Fruit fly (Drosophila melanogaster) whole organism, embryonic: ENCODE measurements around the gene Mccc1.

Experiments
- C15 ChIP-seq: fragments of 200-800 bp; sonication (Bioruptor generic); IDR thresholded peaks from 3 replicates; pipeline ENCODE4 v1.3.6; 2022; ENCODE audit warnings: missing biosample characterization, missing genetic modification characterization
- CG11398 ChIP-seq: fragments of 200-800 bp; sonication (Bioruptor generic); optimal IDR thresholded peaks from 2 replicates; lab custom pipeline; 2016; ENCODE audit warnings: missing biosample characterization, missing genetic modification characterization
- CG12071 ChIP-seq: fragments of 200-800 bp; sonication (Bioruptor generic); optimal IDR thresholded peaks from 3 replicates; lab custom pipeline; 2018; ENCODE audit warnings: missing biosample characterization, mild to moderate bottlenecking, missing genetic modification characterization
- CG12299 ChIP-seq: fragments of 200-800 bp; sonication (Bioruptor generic); optimal IDR thresholded peaks from 2 replicates; lab custom pipeline; 2018; ENCODE audit warnings: missing biosample characterization, mild to moderate bottlenecking, missing genetic modification characterization
- CG13624 ChIP-seq: fragments of 200-800 bp; sonication (Bioruptor generic); optimal IDR thresholded peaks from 2 replicates; lab custom pipeline; 2016; ENCODE audit warnings: missing biosample characterization, missing genetic modification characterization
- CG13894 ChIP-seq: fragments of 200-800 bp; sonication (Bioruptor generic); optimal IDR thresholded peaks from 3 replicates; lab custom pipeline; 2018; ENCODE audit warnings: missing biosample characterization, mild to moderate bottlenecking, missing genetic modification characterization, moderate library complexity
- CG14014 ChIP-seq: fragments of 200-800 bp; sonication (Bioruptor generic); IDR thresholded peaks from 2 replicates; pipeline ENCODE4 v1.3.6; 2022; ENCODE audit warnings: missing biosample characterization, missing genetic modification characterization
- CG14441 ChIP-seq: fragments of 200-800 bp; sonication (Bioruptor generic); IDR thresholded peaks from 2 replicates; pipeline ENCODE4 v1.3.6; 2022; ENCODE audit warnings: missing biosample characterization, missing genetic modification characterization
- CG1529 ChIP-seq: fragments of 200-800 bp; sonication (Bioruptor generic); optimal IDR thresholded peaks from 3 replicates; lab custom pipeline; 2018; ENCODE audit warnings: missing biosample characterization, missing genetic modification characterization
- CG15514 ChIP-seq: fragments of 200-800 bp; sonication (Bioruptor generic); optimal IDR thresholded peaks from 3 replicates; lab custom pipeline; 2017; ENCODE audit warnings: missing biosample characterization, missing genetic modification characterization, mild to moderate bottlenecking, moderate library complexity, missing genetic modification reagents
- CG1603 ChIP-seq: fragments of 200-800 bp; sonication (Bioruptor generic); optimal IDR thresholded peaks from 2 replicates; lab custom pipeline; 2019; ENCODE audit warnings: missing biosample characterization, mild to moderate bottlenecking, missing genetic modification characterization, moderate library complexity
- CG17829 ChIP-seq: fragments of 200-800 bp; optimal IDR thresholded peaks from 2 replicates; lab custom pipeline; 2019; ENCODE audit warnings: missing biosample characterization, mild to moderate bottlenecking, missing genetic modification characterization, moderate library complexity
- CG18619 ChIP-seq: fragments of 200-800 bp; sonication (Bioruptor generic); optimal IDR thresholded peaks from 3 replicates; lab custom pipeline; 2017; ENCODE audit warnings: missing biosample characterization, mild to moderate bottlenecking, missing genetic modification characterization
- CG2120 ChIP-seq: fragments of 200-800 bp; sonication (Bioruptor generic); optimal IDR thresholded peaks from 3 replicates; lab custom pipeline; 2016; ENCODE audit warnings: missing biosample characterization, missing genetic modification characterization
- CG2202 ChIP-seq: fragments of 200-800 bp; sonication (Bioruptor generic); optimal IDR thresholded peaks from 2 replicates; lab custom pipeline; 2018; ENCODE audit warnings: missing biosample characterization, mild to moderate bottlenecking, missing genetic modification characterization
- CG30403 ChIP-seq: fragments of 200-800 bp; sonication (Bioruptor generic); optimal IDR thresholded peaks from 3 replicates; lab custom pipeline; 2016; ENCODE audit warnings: missing biosample characterization, missing genetic modification characterization
- CG32772 ChIP-seq: fragments of 200-800 bp; sonication (Bioruptor generic); IDR thresholded peaks from 2 replicates; pipeline ENCODE4 v1.3.6; 2022; ENCODE audit warnings: missing biosample characterization, missing genetic modification characterization
- CG3407 ChIP-seq: fragments of 200-800 bp; sonication (Bioruptor generic); optimal IDR thresholded peaks from 2 replicates; lab custom pipeline; 2018; ENCODE audit warnings: missing biosample characterization, mild to moderate bottlenecking, missing genetic modification characterization
- CG34422 ChIP-seq: fragments of 200-800 bp; sonication (Bioruptor generic); IDR thresholded peaks from 3 replicates; pipeline ENCODE4 v1.3.6; 2022; ENCODE audit warnings: missing biosample characterization, missing genetic modification characterization
- CG3847 ChIP-seq: fragments of 200-800 bp; sonication (Bioruptor generic); IDR thresholded peaks from 2 replicates; pipeline ENCODE4 v1.3.6; 2022; ENCODE audit warnings: missing biosample characterization, missing genetic modification characterization
- CG4854 ChIP-seq: fragments of 200-800 bp; sonication (Bioruptor generic); optimal IDR thresholded peaks from 2 replicates; lab custom pipeline; 2016; ENCODE audit warnings: missing biosample characterization, missing genetic modification characterization, inconsistent platforms
- CG9876 ChIP-seq: fragments of 200-800 bp; sonication (Bioruptor generic); optimal IDR thresholded peaks from 2 replicates; lab custom pipeline; 2016; ENCODE audit warnings: missing biosample characterization, missing genetic modification characterization
- E2f1 ChIP-seq: fragments of 200-800 bp; sonication (Bioruptor generic); IDR thresholded peaks from 2 replicates; pipeline ENCODE4 v1.3.6; 2022; ENCODE audit warnings: missing biosample characterization, missing genetic modification characterization
- E2f2 ChIP-seq: fragments of 200-800 bp; sonication (Bioruptor generic); IDR thresholded peaks from 2 replicates; pipeline ENCODE4 v1.3.6; 2022; ENCODE audit warnings: missing biosample characterization, missing genetic modification characterization
- Elba2 ChIP-seq: fragments of 200-800 bp; sonication (Bioruptor generic); optimal IDR thresholded peaks from 3 replicates; lab custom pipeline; 2016; ENCODE audit warnings: missing biosample characterization, missing genetic modification characterization
- Ets97D ChIP-seq: fragments of 200-800 bp; sonication (Bioruptor generic); optimal IDR thresholded peaks from 3 replicates; lab custom pipeline; 2016; ENCODE audit warnings: missing biosample characterization, missing genetic modification characterization
- HLH3B ChIP-seq: fragments of 200-800 bp; sonication (Bioruptor generic); IDR thresholded peaks from 2 replicates; pipeline ENCODE4 v1.3.6; 2022; ENCODE audit warnings: missing biosample characterization, missing genetic modification characterization
- MBD-R2 ChIP-seq: fragments of 200-800 bp; sonication (Bioruptor generic); IDR thresholded peaks from 2 replicates; pipeline ENCODE4 v1.3.6; 2022; ENCODE audit warnings: missing biosample characterization, missing genetic modification characterization
- MTF-1 ChIP-seq: fragments of 200-800 bp; sonication (Bioruptor generic); optimal IDR thresholded peaks from 2 replicates; lab custom pipeline; 2018; ENCODE audit warnings: missing biosample characterization, mild to moderate bottlenecking, missing genetic modification characterization, borderline replicate concordance
- Max ChIP-seq: fragments of 200-800 bp; sonication (Bioruptor generic); optimal IDR thresholded peaks from 2 replicates; lab custom pipeline; 2016; ENCODE audit warnings: missing biosample characterization, mild to moderate bottlenecking, missing genetic modification characterization
- Poxn ChIP-seq: fragments of 200-800 bp; sonication (Bioruptor generic); IDR thresholded peaks from 2 replicates; pipeline ENCODE4 v1.3.6; 2022; ENCODE audit warnings: missing biosample characterization, missing genetic modification characterization
- Ravus ChIP-seq: fragments of 200-800 bp; sonication (Bioruptor generic); IDR thresholded peaks from 2 replicates; pipeline ENCODE4 v1.3.6; 2022; ENCODE audit warnings: missing biosample characterization, missing genetic modification characterization
- Sry-β ChIP-seq: fragments of 200-800 bp; sonication (Bioruptor generic); optimal IDR thresholded peaks from 2 replicates; lab custom pipeline; 2018; ENCODE audit warnings: missing biosample characterization, mild to moderate bottlenecking, missing genetic modification characterization, moderate library complexity
- Sry-δ ChIP-seq: fragments of 200-800 bp; sonication (Bioruptor generic); optimal IDR thresholded peaks from 2 replicates; lab custom pipeline; 2016; ENCODE audit warnings: missing biosample characterization, missing genetic modification characterization
- Usf ChIP-seq: fragments of 200-800 bp; sonication (Bioruptor generic); optimal IDR thresholded peaks from 2 replicates; lab custom pipeline; 2017; ENCODE audit warnings: missing genotype, missing biosample characterization, missing genetic modification characterization
- ap ChIP-seq: fragments of 200-800 bp; sonication (Bioruptor generic); IDR thresholded peaks from 2 replicates; pipeline ENCODE4 v1.3.6; 2022; ENCODE audit warnings: missing biosample characterization, missing genetic modification characterization
- caup ChIP-seq: fragments of 200-800 bp; sonication (Bioruptor generic); optimal IDR thresholded peaks from 3 replicates; lab custom pipeline; 2017; ENCODE audit warnings: missing biosample characterization, mild to moderate bottlenecking, missing genetic modification characterization, moderate library complexity; ENCODE audit not compliant: severe bottlenecking
- chn ChIP-seq: fragments of 200-800 bp; sonication (Bioruptor generic); optimal IDR thresholded peaks from 2 replicates; lab custom pipeline; 2016; ENCODE audit warnings: missing biosample characterization, missing genetic modification characterization
- da ChIP-seq: fragments of 200-800 bp; sonication (Bioruptor generic); optimal IDR thresholded peaks from 2 replicates; lab custom pipeline; 2016; ENCODE audit warnings: missing biosample characterization, missing genetic modification characterization
- gro ChIP-seq: fragments of 200-800 bp; sonication (Bioruptor generic); optimal IDR thresholded peaks from 2 replicates; lab custom pipeline; 2016; ENCODE audit warnings: missing biosample characterization, missing genetic modification characterization
- hth ChIP-seq: fragments of >200 bp; optimal IDR thresholded peaks from 2 replicates; lab custom pipeline; 2017; ENCODE audit warnings: inconsistent platforms
- inv ChIP-seq: fragments of 200-800 bp; sonication (Bioruptor generic); IDR thresholded peaks from 2 replicates; pipeline ENCODE4 v1.3.6; 2022; ENCODE audit warnings: missing biosample characterization, missing genetic modification characterization; ENCODE audit not compliant: partially characterized antibody
- pan ChIP-seq, 4 experiments: fragments of >200 bp in 3 of 4; fragments of 200-800 bp in 1 of 4; sonication (Bioruptor generic) in 1 of 4; optimal IDR thresholded peaks in 3 of 4; IDR thresholded peaks in 1 of 4; 2 replicates each; pipeline versions ENCODE4 v1.3.6 to Lab custom; 2017 to 2022; ENCODE audit warnings: missing biosample characterization in 2 of 4, missing genetic modification characterization in 2 of 4, mixed read lengths in 1 of 4
- repo ChIP-seq: fragments of 200-800 bp; sonication (Bioruptor generic); optimal IDR thresholded peaks from 2 replicates; lab custom pipeline; 2016; ENCODE audit warnings: missing biosample characterization, missing genetic modification characterization
- sima ChIP-seq: fragments of 200-800 bp; sonication (Bioruptor generic); optimal IDR thresholded peaks from 2 replicates; lab custom pipeline; 2016; ENCODE audit warnings: missing biosample characterization, missing genetic modification characterization
- slp2 ChIP-seq: fragments of 200-800 bp; sonication (Bioruptor generic); optimal IDR thresholded peaks from 2 replicates; lab custom pipeline; 2016; ENCODE audit warnings: missing biosample characterization, missing genetic modification characterization
- sr ChIP-seq: fragments of 200-800 bp; sonication (Bioruptor generic); IDR thresholded peaks from 3 replicates; pipeline ENCODE4 v1.3.6; 2022; ENCODE audit warnings: missing biosample characterization, missing genetic modification characterization
- stwl ChIP-seq: fragments of 200-800 bp; sonication (Bioruptor generic); optimal IDR thresholded peaks from 3 replicates; lab custom pipeline; 2018; ENCODE audit warnings: missing biosample characterization, mild to moderate bottlenecking, missing genetic modification characterization, moderate library complexity
- tup ChIP-seq: fragments of 200-800 bp; sonication (Bioruptor generic); optimal IDR thresholded peaks from 2 replicates; lab custom pipeline; 2016; ENCODE audit warnings: missing biosample characterization, mild to moderate bottlenecking, missing genetic modification characterization, moderate library complexity
- wdn ChIP-seq: fragments of 200-800 bp; sonication (Bioruptor generic); IDR thresholded peaks from 2 replicates; pipeline ENCODE4 v1.3.6; 2022; ENCODE audit warnings: missing biosample characterization, missing genetic modification characterization
- wek ChIP-seq: fragments of 200-800 bp; sonication (Bioruptor generic); optimal IDR thresholded peaks from 3 replicates; lab custom pipeline; 2018; ENCODE audit warnings: missing biosample characterization, mild to moderate bottlenecking, missing genetic modification characterization, moderate library complexity

Gene Mccc1

dm6 chr3R:31747429-31748048 lies 46.2 kb downstream of the Mccc1 start, which contains the start of the genes nero and CG1910 (continued):
- TF ChIP-seq sima (GFP tag; lab: Kevin White, UChicago) (no peak), CG15514 (GFP tag; lab: Kevin White, UChicago) (peak; percentile 78), repo (GFP tag; lab: Kevin White, UChicago) (no peak), CG14441 (GFP tag; lab: Robert Waterston, UW) (no peak), CG4854 (GFP tag; lab: Kevin White, UChicago) (no peak), caup (no peak), Max (peak; percentile 51), Sry-β (GFP tag; lab: Kevin White, UChicago) (peak; percentile 84), CG30403 (GFP tag; lab: Kevin White, UChicago) (peak; percentile 9), CG12299 (tag; lab: Kevin White, UChicago) (peak; percentile 42), CG13624 (GFP tag; lab: Kevin White, UChicago) (no peak), CG1603 (tag; lab: Kevin White, UChicago) (peak; percentile 74), CG9876 (GFP tag; lab: Kevin White, UChicago) (no peak), tup (no peak), chn (no peak), CG11398 (no peak), CG2202 (tag; lab: Kevin White, UChicago) (no peak), wdn (no peak), Poxn (no peak), HLH3B (GFP tag; lab: Robert Waterston, UW) (no peak), MTF-1 (GFP tag; lab: Kevin White, UChicago) (no peak), CG12071 (no peak), CG3847 (GFP tag; lab: Robert Waterston, UW) (no peak), inv (GFP tag; lab: Robert Waterston, UW) (no peak), CG3407 (GFP tag; lab: Kevin White, UChicago) (no peak), CG14014 (no peak), slp2 (GFP tag; lab: Kevin White, UChicago) (no peak), da (no peak), Ravus (GFP tag; lab: Robert Waterston, UW) (no peak), CG13894 (tag; lab: Kevin White, UChicago) (peak; percentile 8), CG17829 (tag; lab: Kevin White, UChicago) (peak; percentile 27), wek (GFP tag; lab: Kevin White, UChicago) (no peak), E2f1 (GFP tag; lab: Robert Waterston, UW) (no peak), stwl (tag; lab: Kevin White, UChicago) (peak; percentile 75), C15 (GFP tag; lab: Robert Waterston, UW) (no peak), gro (GFP tag; lab: Kevin White, UChicago) (peak; percentile 33), E2f2 (GFP tag; lab: Robert Waterston, UW) (no peak), MBD-R2 (GFP tag; lab: Robert Waterston, UW) (no peak), CG2120 (GFP tag; lab: Kevin White, UChicago) (peak; percentile 6), CG34422 (GFP tag; lab: Robert Waterston, UW) (no peak), CG18619 (no peak), ap (GFP tag; lab: Robert Waterston, UW) (no peak), sr (no peak), Elba2 (no peak), Sry-δ (peak; percentile 86), pan (optimal IDR thresholded peaks at IDR 0.05; lab: Kevin White, UChicago) (no peak), pan (GFP tag; optimal IDR thresholded peaks at IDR 0.05 in 1 of 2, IDR thresholded peaks at IDR 0.05 in 1 of 2) (no peak), CG1529 (no peak), CG32772 (GFP tag; lab: Robert Waterston, UW) (no peak), Usf (GFP tag; lab: Kevin White, UChicago) (no peak), hth (lab: Kevin White, UChicago) (no peak), Ets97D (GFP tag; lab: Kevin White, UChicago) (peak; percentile 28)
